Fruit fly (Drosophila melanogaster) whole organism, embryonic: ENCODE measurements around the gene Ccp84Ad.

Source experiments
- Bdp1 ChIP-seq: fragments of 200-800 bp; sonication (Bioruptor generic); optimal IDR thresholded peaks from 3 replicates; lab custom pipeline; 2016; ENCODE audit warnings: missing biosample characterization, missing genetic modification characterization
- Bgb ChIP-seq: fragments of 200-800 bp; sonication (Bioruptor generic); IDR thresholded peaks from 2 replicates; pipeline ENCODE4 v1.3.6; 2022; ENCODE audit warnings: missing biosample characterization, missing genetic modification characterization; ENCODE audit not compliant: partially characterized antibody
- CG10209 ChIP-seq: fragments of 200-800 bp; sonication (Bioruptor generic); optimal IDR thresholded peaks from 3 replicates; lab custom pipeline; 2017; ENCODE audit warnings: missing biosample characterization, mild to moderate bottlenecking, missing genetic modification characterization, missing genetic modification reagents
- CG10959 ChIP-seq: fragments of 200-800 bp; sonication (Bioruptor generic); IDR thresholded peaks from 2 replicates; pipeline ENCODE4 v1.3.6; 2022; ENCODE audit warnings: missing biosample characterization, missing genetic modification characterization
- CG11085 ChIP-seq: fragments of 200-800 bp; sonication (Bioruptor generic); IDR thresholded peaks from 2 replicates; pipeline ENCODE4 v1.3.6; 2022; ENCODE audit warnings: missing biosample characterization, missing genetic modification characterization
- CG13287 ChIP-seq: fragments of 200-800 bp; sonication (Bioruptor generic); IDR thresholded peaks from 2 replicates; pipeline ENCODE4 v1.3.6; 2022; ENCODE audit warnings: missing biosample characterization, missing genetic modification characterization; ENCODE audit not compliant: partially characterized antibody
- CG14860 ChIP-seq: fragments of 200-800 bp; sonication (Bioruptor generic); IDR thresholded peaks from 3 replicates; pipeline ENCODE4 v1.3.6; 2022; ENCODE audit warnings: missing biosample characterization, missing genetic modification characterization; ENCODE audit not compliant: partially characterized antibody
- CG16863 ChIP-seq: fragments of 200-800 bp; sonication (Bioruptor generic); optimal IDR thresholded peaks from 3 replicates; lab custom pipeline; 2016; ENCODE audit warnings: missing biosample characterization, missing genetic modification characterization
- CG17328 ChIP-seq: fragments of 200-800 bp; sonication (Bioruptor generic); IDR thresholded peaks from 2 replicates; pipeline ENCODE4 v1.3.6; 2022; ENCODE audit warnings: missing biosample characterization, missing genetic modification characterization
- CG18262 ChIP-seq: fragments of 200-800 bp; optimal IDR thresholded peaks from 3 replicates; lab custom pipeline; 2019; ENCODE audit warnings: missing biosample characterization, mild to moderate bottlenecking, missing genetic modification characterization, moderate library complexity
- CG18619 ChIP-seq: fragments of 200-800 bp; sonication (Bioruptor generic); optimal IDR thresholded peaks from 3 replicates; lab custom pipeline; 2017; ENCODE audit warnings: missing biosample characterization, mild to moderate bottlenecking, missing genetic modification characterization
- CG18764 ChIP-seq: fragments of 200-800 bp; sonication (Bioruptor generic); optimal IDR thresholded peaks from 3 replicates; lab custom pipeline; 2016; ENCODE audit warnings: missing biosample characterization, missing genetic modification characterization
- CG2199 ChIP-seq: fragments of 200-800 bp; sonication (Bioruptor generic); IDR thresholded peaks from 3 replicates; pipeline ENCODE4 v1.3.6; 2022; ENCODE audit warnings: missing biosample characterization, missing genetic modification characterization
- CG2712 ChIP-seq: fragments of 200-800 bp; optimal IDR thresholded peaks from 3 replicates; lab custom pipeline; 2019; ENCODE audit warnings: missing biosample characterization, mild to moderate bottlenecking, missing genetic modification characterization, moderate library complexity
- CG5245 ChIP-seq: fragments of 200-800 bp; sonication (Bioruptor generic); optimal IDR thresholded peaks from 3 replicates; lab custom pipeline; 2016; ENCODE audit warnings: missing biosample characterization, missing genetic modification characterization
- CG6765 ChIP-seq: fragments of 200-800 bp; sonication (Bioruptor generic); optimal IDR thresholded peaks from 3 replicates; lab custom pipeline; 2017; ENCODE audit warnings: missing biosample characterization, mild to moderate bottlenecking, missing genetic modification characterization
- CG8089 ChIP-seq: fragments of 200-800 bp; sonication (Bioruptor generic); optimal IDR thresholded peaks from 3 replicates; lab custom pipeline; 2016; ENCODE audit warnings: missing biosample characterization, missing genetic modification characterization
- CG8924 ChIP-seq: fragments of 200-800 bp; optimal IDR thresholded peaks from 3 replicates; lab custom pipeline; 2019; ENCODE audit warnings: missing biosample characterization, mild to moderate bottlenecking, missing genetic modification characterization, moderate library complexity
- CG9727 ChIP-seq: fragments of 200-800 bp; sonication (Bioruptor generic); optimal IDR thresholded peaks from 3 replicates; lab custom pipeline; 2017; ENCODE audit warnings: missing biosample characterization, mild to moderate bottlenecking, missing genetic modification characterization
- CkIIα-i1 ChIP-seq: fragments of 200-800 bp; sonication (Bioruptor generic); IDR thresholded peaks from 2 replicates; pipeline ENCODE4 v1.3.6; 2022; ENCODE audit warnings: missing biosample characterization, missing genetic modification characterization
- D ChIP-seq, 2 experiments: fragments of 200-800 bp in 1 of 2; fragments of >200 bp in 1 of 2; sonication (Bioruptor generic) in 1 of 2; optimal IDR thresholded peaks; 2 replicates in 1 of 2; 3 replicates in 1 of 2; lab custom pipeline; 2017; ENCODE audit warnings: mild to moderate bottlenecking in 1 of 2, missing biosample characterization in 1 of 2, missing genetic modification characterization in 1 of 2, missing genetic modification reagents in 1 of 2
- Dad ChIP-seq: fragments of 200-800 bp; sonication (Bioruptor generic); optimal IDR thresholded peaks from 3 replicates; lab custom pipeline; 2016; ENCODE audit warnings: missing biosample characterization, missing genetic modification characterization
- Fer2 ChIP-seq: fragments of 200-800 bp; sonication (Bioruptor generic); optimal IDR thresholded peaks from 2 replicates; lab custom pipeline; 2018; ENCODE audit warnings: missing biosample characterization, mild to moderate bottlenecking, missing genetic modification characterization, moderate library complexity
- Gug ChIP-seq: fragments of 200-800 bp; sonication (Bioruptor generic); IDR thresholded peaks from 4 replicates; pipeline ENCODE4 v1.3.6; 2022; ENCODE audit warnings: missing biosample characterization, missing genetic modification characterization
- HmgZ ChIP-seq: fragments of 200-800 bp; sonication (Bioruptor generic); optimal IDR thresholded peaks from 2 replicates; lab custom pipeline; 2018; ENCODE audit warnings: missing biosample characterization, mild to moderate bottlenecking, missing genetic modification characterization
- Hmx ChIP-seq: fragments of 200-800 bp; sonication (Bioruptor generic); optimal IDR thresholded peaks from 2 replicates; lab custom pipeline; 2016; ENCODE audit warnings: missing biosample characterization, missing genetic modification characterization
- Nf-YA ChIP-seq: fragments of 200-800 bp; sonication (Bioruptor generic); IDR thresholded peaks from 2 replicates; pipeline ENCODE4 v1.3.6; 2022; ENCODE audit warnings: missing biosample characterization, missing genetic modification characterization
- NfI ChIP-seq: fragments of 200-800 bp; sonication (Bioruptor generic); optimal IDR thresholded peaks from 3 replicates; lab custom pipeline; 2018; ENCODE audit warnings: missing biosample characterization, mild to moderate bottlenecking, missing genetic modification characterization, moderate library complexity
- Rfx ChIP-seq: fragments of 200-800 bp; sonication (Bioruptor generic); IDR thresholded peaks from 2 replicates; pipeline ENCODE4 v1.3.6; 2022; ENCODE audit warnings: missing biosample characterization, missing genetic modification characterization
- az2 ChIP-seq: fragments of 200-800 bp; sonication (Bioruptor generic); optimal IDR thresholded peaks from 3 replicates; lab custom pipeline; 2016; ENCODE audit warnings: missing biosample characterization, missing genetic modification characterization
- bab2 ChIP-seq: fragments of 200-800 bp; sonication (Bioruptor generic); optimal IDR thresholded peaks from 2 replicates; lab custom pipeline; 2016; ENCODE audit warnings: missing biosample characterization, missing genetic modification characterization
- cg ChIP-seq: fragments of 200-800 bp; sonication (Bioruptor generic); optimal IDR thresholded peaks from 3 replicates; lab custom pipeline; 2019; ENCODE audit warnings: missing biosample characterization, mild to moderate bottlenecking, missing genetic modification characterization, moderate library complexity
- cwo ChIP-seq: fragments of 200-800 bp; sonication (Bioruptor generic); optimal IDR thresholded peaks from 3 replicates; lab custom pipeline; 2017; ENCODE audit warnings: missing biosample characterization, missing genetic modification characterization, mild to moderate bottlenecking, moderate library complexity, missing genetic modification reagents
- esg ChIP-seq: fragments of 200-800 bp; sonication (Bioruptor generic); conservative IDR thresholded peaks from 2 replicates; pipeline ENCODE4 v1.3.6; 2022; ENCODE audit warnings: missing biosample characterization, missing genetic modification characterization
- exex ChIP-seq: fragments of 200-800 bp; sonication (Bioruptor generic); optimal IDR thresholded peaks from 4 replicates; lab custom pipeline; 2018; ENCODE audit warnings: missing biosample characterization, mild to moderate bottlenecking, missing genetic modification characterization, moderate library complexity
- hkb ChIP-seq, 2 experiments: fragments of 200-800 bp in 1 of 2; fragments of >200 bp in 1 of 2; sonication (Bioruptor generic) in 1 of 2; IDR thresholded peaks in 1 of 2; optimal IDR thresholded peaks in 1 of 2; 2 replicates each; pipeline versions ENCODE4 v1.3.6 to Lab custom; 2017 to 2022; ENCODE audit warnings: missing biosample characterization in 1 of 2, missing genetic modification characterization in 1 of 2
- kah ChIP-seq: fragments of 200-800 bp; sonication (Bioruptor generic); optimal IDR thresholded peaks from 2 replicates; lab custom pipeline; 2018; ENCODE audit warnings: missing biosample characterization, mild to moderate bottlenecking, missing genetic modification characterization
- lola ChIP-seq, 3 experiments: fragments of >200 bp in 2 of 3; fragments of 200-800 bp in 1 of 3; sonication (Bioruptor generic) in 1 of 3; optimal IDR thresholded peaks; 2 replicates each; lab custom pipeline; 2017 to 2019; ENCODE audit warnings: missing biosample characterization in 3 of 3, missing genetic modification characterization in 3 of 3, mild to moderate bottlenecking in 1 of 3, moderate library complexity in 1 of 3
- nerfin-1 ChIP-seq: fragments of 200-800 bp; sonication (Bioruptor generic); optimal IDR thresholded peaks from 3 replicates; lab custom pipeline; 2019; ENCODE audit warnings: missing biosample characterization, mild to moderate bottlenecking, missing genetic modification characterization, moderate library complexity
- oc ChIP-seq: fragments of 200-800 bp; sonication (Bioruptor generic); optimal IDR thresholded peaks from 2 replicates; lab custom pipeline; 2018; ENCODE audit warnings: missing biosample characterization, mild to moderate bottlenecking, missing genetic modification characterization, moderate library complexity
- otp ChIP-seq: fragments of 200-800 bp; sonication (Bioruptor generic); IDR thresholded peaks from 3 replicates; pipeline ENCODE4, ENCODE4 v1.3.6; 2022; ENCODE audit warnings: missing biosample characterization, missing genetic modification characterization
- prd ChIP-seq, 3 experiments: fragments of >200 bp in 2 of 3; fragments of 200-800 bp in 1 of 3; sonication (Bioruptor generic) in 1 of 3; optimal IDR thresholded peaks in 2 of 3; IDR thresholded peaks in 1 of 3; 2 replicates in 2 of 3; 3 replicates in 1 of 3; pipeline versions ENCODE4 v1.3.6 to Lab custom; 2017 to 2022; ENCODE audit warnings: missing biosample characterization in 1 of 3, missing genetic modification characterization in 1 of 3
- pros ChIP-seq: fragments of 200-800 bp; sonication (Bioruptor generic); optimal IDR thresholded peaks from 3 replicates; lab custom pipeline; 2019; ENCODE audit warnings: missing biosample characterization, mild to moderate bottlenecking, missing genetic modification characterization, moderate library complexity
- seq ChIP-seq: fragments of 200-800 bp; sonication (Bioruptor generic); IDR thresholded peaks from 2 replicates; pipeline ENCODE4 v1.3.6; 2022; ENCODE audit warnings: missing biosample characterization, missing genetic modification characterization
- sima ChIP-seq: fragments of 200-800 bp; sonication (Bioruptor generic); optimal IDR thresholded peaks from 2 replicates; lab custom pipeline; 2016; ENCODE audit warnings: missing biosample characterization, missing genetic modification characterization
- tll ChIP-seq, 2 experiments: fragments of 200-800 bp in 1 of 2; fragments of >200 bp in 1 of 2; sonication (Bioruptor generic) in 1 of 2; optimal IDR thresholded peaks; 2 replicates each; lab custom pipeline; 2017 to 2019; ENCODE audit warnings: missing biosample characterization in 2 of 2, missing genetic modification characterization in 2 of 2, mild to moderate bottlenecking in 1 of 2, moderate library complexity in 1 of 2
- twi ChIP-seq: fragments of 200-800 bp; optimal IDR thresholded peaks from 2 replicates; lab custom pipeline; 2019; ENCODE audit warnings: missing biosample characterization, mild to moderate bottlenecking, missing genetic modification characterization, moderate library complexity
- wek ChIP-seq: fragments of 200-800 bp; sonication (Bioruptor generic); optimal IDR thresholded peaks from 3 replicates; lab custom pipeline; 2018; ENCODE audit warnings: missing biosample characterization, mild to moderate bottlenecking, missing genetic modification characterization, moderate library complexity
- yki ChIP-seq: fragments of >200 bp; optimal IDR thresholded peaks from 3 replicates; lab custom pipeline; 2018
- z ChIP-seq: fragments of 200-800 bp; sonication (Bioruptor generic); IDR thresholded peaks from 3 replicates; pipeline ENCODE4 v1.3.6; 2022; ENCODE audit warnings: missing biosample characterization, missing genetic modification characterization

Gene Ccp84Ad

dm6 chr3R:6735722-6736121, 43.2 kb downstream of the Ccp84Ad start:
- TF ChIP-seq Gug (no peak), Nf-YA (GFP tag; lab: Robert Waterston, UW) (no peak), CkIIα-i1 (GFP tag; lab: Robert Waterston, UW) (no peak), CG8089 (no peak), wek (GFP tag; lab: Kevin White, UChicago) (no peak), CG5245 (GFP tag; lab: Kevin White, UChicago) (no peak), cg (no peak), exex (no peak), CG18764 (GFP tag; lab: Kevin White, UChicago) (no peak), pros (GFP tag; lab: Kevin White, UChicago) (no peak), z (GFP tag; lab: Robert Waterston, UW) (no peak), lola (GFP tag; optimal IDR thresholded peaks at IDR 0.05; lab: Kevin White, UChicago) (no peak), Rfx (GFP tag; lab: Robert Waterston, UW) (no peak), HmgZ (no peak), prd (optimal IDR thresholded peaks at IDR 0.05; lab: Kevin White, UChicago) (no peak), prd (GFP tag; IDR thresholded peaks at IDR 0.05; lab: Robert Waterston, UW) (0 out of 3 replicates have a peak, but pooled peaks have one; percentile 10), oc (no peak), sima (GFP tag; lab: Kevin White, UChicago) (no peak), otp (GFP tag; lab: Robert Waterston, UW) (no peak), seq (GFP tag; lab: Robert Waterston, UW) (no peak), nerfin-1 (tag; lab: Kevin White, UChicago) (peak; percentile 19), CG13287 (no peak), NfI (GFP tag; lab: Kevin White, UChicago) (no peak), CG18262 (tag; lab: Kevin White, UChicago) (no peak), CG14860 (no peak), CG17328 (GFP tag; lab: Robert Waterston, UW) (no peak), CG11085 (GFP tag; lab: Robert Waterston, UW) (no peak), CG6765 (no peak), CG9727 (GFP tag; lab: Kevin White, UChicago) (no peak), twi (tag; lab: Kevin White, UChicago) (peak; percentile 61), CG2712 (tag; lab: Kevin White, UChicago) (no peak), tll (GFP tag; optimal IDR thresholded peaks at IDR 0.05; lab: Kevin White, UChicago) (peak in 1 of 2 experiments; percentile 62), CG16863 (GFP tag; lab: Kevin White, UChicago) (no peak), D (optimal IDR thresholded peaks at IDR 0.05; lab: Kevin White, UChicago) (peak; percentile 23), D (GFP tag; optimal IDR thresholded peaks at IDR 0.05; lab: Kevin White, UChicago) (no peak), cwo (GFP tag; lab: Kevin White, UChicago) (no peak), hkb (optimal IDR thresholded peaks at IDR 0.05; lab: Kevin White, UChicago) (no peak), hkb (GFP tag; IDR thresholded peaks at IDR 0.05; lab: Robert Waterston, UW) (no peak), kah (GFP tag; lab: Kevin White, UChicago) (no peak), CG10959 (GFP tag; lab: Robert Waterston, UW) (no peak), Hmx (GFP tag; lab: Kevin White, UChicago) (no peak), Bdp1 (no peak), CG10209 (GFP tag; lab: Kevin White, UChicago) (no peak), esg (GFP tag; lab: Robert Waterston, UW) (no peak), CG8924 (tag; lab: Kevin White, UChicago) (no peak), bab2 (GFP tag; lab: Kevin White, UChicago) (no peak), CG18619 (GFP tag; lab: Kevin White, UChicago) (no peak), Bgb (GFP tag; lab: Robert Waterston, UW) (no peak), Dad (GFP tag; lab: Kevin White, UChicago) (no peak), az2 (GFP tag; lab: Kevin White, UChicago) (no peak), yki (no peak), CG2199 (GFP tag; lab: Robert Waterston, UW) (0 out of 3 replicates have a peak, but pooled peaks have one; percentile 60), Fer2 (no peak)
